Fruit fly (Drosophila melanogaster): ENCODE data around the gene Dysb.

Gene Dysb

dm6 chr3L:18869035-18869826 lies 1.7 kb downstream of the Dysb start, which contains the start of gene Grx1 (continued):
- TF ChIP-seq CG30431 (GFP tag; optimal IDR thresholded peaks at IDR 0.05) (no peak), lab (GFP tag; optimal IDR thresholded peaks at IDR 0.05) (peak; percentile 70), CG15073 (GFP tag; optimal IDR thresholded peaks at IDR 0.05) (no peak), CG11398 (GFP tag; optimal IDR thresholded peaks at IDR 0.05) (no peak), fru (optimal IDR thresholded peaks at IDR 0.05) (no peak), Oli (tag; optimal IDR thresholded peaks at IDR 0.05) (peak; percentile 22), fd3F (GFP tag; optimal IDR thresholded peaks at IDR 0.05) (peak; percentile 58), lbe (GFP tag; optimal IDR thresholded peaks at IDR 0.05) (peak; percentile 63), CG8944 (GFP tag; optimal IDR thresholded peaks at IDR 0.05) (peak; percentile 4), ATbp (GFP tag; optimal IDR thresholded peaks at IDR 0.05) (peak; percentile 8), Drgx (GFP tag; IDR thresholded peaks at IDR 0.05) (peak; percentile 34; the same call in 1 of the 2 replicates), lilli (GFP tag; optimal IDR thresholded peaks at IDR 0.05) (peak; percentile 80), fd64A (GFP tag; optimal IDR thresholded peaks at IDR 0.05) (peak; percentile 7), Dad (GFP tag; optimal IDR thresholded peaks at IDR 0.05) (no peak), h (optimal IDR thresholded peaks at IDR 0.05) (no peak), CG6765 (GFP tag; optimal IDR thresholded peaks at IDR 0.05) (peak; percentile 61), eyg (GFP tag; optimal IDR thresholded peaks at IDR 0.05) (no peak), CG3065 (GFP tag; optimal IDR thresholded peaks at IDR 0.05) (no peak), CG43689 (GFP tag; IDR thresholded peaks at IDR 0.05) (no peak), CG16813 (GFP tag; IDR thresholded peaks at IDR 0.05; ENCODE audit: partially characterized antibody) (no peak), CG2202 (tag; optimal IDR thresholded peaks at IDR 0.05) (peak; percentile 36), CG14667 (GFP tag; IDR thresholded peaks at IDR 0.05) (no peak), cwo (GFP tag; optimal IDR thresholded peaks at IDR 0.05) (peak; percentile 14), CG10979 (tag; optimal IDR thresholded peaks at IDR 0.05) (peak; percentile 51), chif (GFP tag; optimal IDR thresholded peaks at IDR 0.05) (peak; percentile 38 to 49), odd (GFP tag; optimal IDR thresholded peaks at IDR 0.05) (peak; percentile 33), Neu2 (GFP tag; optimal IDR thresholded peaks at IDR 0.05; ENCODE audit: borderline replicate concordance) (no peak), Asciz (GFP tag; optimal IDR thresholded peaks at IDR 0.05) (peak; percentile 50), her (GFP tag; optimal IDR thresholded peaks at IDR 0.05) (no peak), CHES-1-like (GFP tag; optimal IDR thresholded peaks at IDR 0.05) (no peak), CG7786 (GFP tag; optimal IDR thresholded peaks at IDR 0.05) (peak; percentile 40), CG5180 (GFP tag; optimal IDR thresholded peaks at IDR 0.05) (peak; percentile 6), az2 (GFP tag; optimal IDR thresholded peaks at IDR 0.05) (peak; percentile 69), Nf-YA (GFP tag; IDR thresholded peaks at IDR 0.05) (no peak), CG17612 (GFP tag; IDR thresholded peaks at IDR 0.05) (no peak), cad (GFP tag; optimal IDR thresholded peaks at IDR 0.05) (no peak), nom (GFP tag; optimal IDR thresholded peaks at IDR 0.05) (peak; percentile 11), Gug (GFP tag; IDR thresholded peaks at IDR 0.05) (no peak), CG16779 (GFP tag; IDR thresholded peaks at IDR 0.05) (no peak), CG4282 (GFP tag; optimal IDR thresholded peaks at IDR 0.05) (peak; percentile 10)

DNA sequence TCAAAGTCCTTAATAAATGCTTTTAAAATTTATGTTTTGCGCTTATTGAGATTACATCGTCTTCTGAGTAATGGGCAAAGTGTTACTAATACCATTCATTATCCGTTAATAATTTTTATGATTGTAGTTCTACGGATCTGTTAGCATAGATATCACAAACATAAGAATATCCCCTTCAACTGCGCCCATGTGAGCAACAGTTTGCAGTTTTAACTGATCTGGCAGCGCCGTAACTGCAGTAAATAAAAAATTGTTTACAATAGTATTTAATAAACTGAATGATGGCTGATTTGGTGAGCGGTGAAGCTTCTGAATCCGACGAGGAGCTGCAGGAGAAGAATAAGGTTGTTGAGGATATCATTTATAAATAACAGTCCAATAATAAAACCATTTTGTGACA lies 2.5 kb downstream of the Dysb start, which contains the start of gene Blos3:
Gene Blos3 (plus strand): TSS at position 198 of the 400 bp plus-strand sequence.
- TF ChIP-seq Kr (GFP tag; optimal IDR thresholded peaks at IDR 0.05) (no peak), CG11093 (GFP tag; IDR thresholded peaks at IDR 0.05) (no peak), nerfin-1 (tag; optimal IDR thresholded peaks at IDR 0.05) (peak; percentile 1), CG8944 (GFP tag; optimal IDR thresholded peaks at IDR 0.05) (peak; percentile 29), toy (GFP tag; IDR thresholded peaks at IDR 0.05) (no peak), Aef1 (GFP tag; IDR thresholded peaks at IDR 0.05) (peak; percentile 20; the same call in 1 of the 3 replicates), Pdp1 (GFP tag; optimal IDR thresholded peaks at IDR 0.05) (peak in 1 of 2 experiments; percentile 49), pita (GFP tag; optimal IDR thresholded peaks at IDR 0.05) (no peak), HLH3B (GFP tag; IDR thresholded peaks at IDR 0.05) (peak; percentile 35), Sry-β (GFP tag; optimal IDR thresholded peaks at IDR 0.05) (no peak), Rx (GFP tag; IDR thresholded peaks at IDR 0.05) (peak; percentile 16; the same call in 1 of the 2 replicates), CG11723 (GFP tag; optimal IDR thresholded peaks at IDR 0.05) (peak; percentile 20), ash1 (GFP tag; optimal IDR thresholded peaks at IDR 0.05) (no peak)
